Worm (Caenorhabditis elegans): Measurements from ENCODE around the gene W07A12.8.

ce11 chrII:9158029-9158428, 7.6 kb downstream of the W07A12.8 start, which contains the start of gene oac-54:
- TF ChIP-seq Y53G8AR.9 (GFP tag; conservative IDR thresholded peaks at IDR 0.05) (no peak), ccch-3 (GFP tag; optimal IDR thresholded peaks at IDR 0.05) (no peak), lir-1 (GFP tag; conservative IDR thresholded peaks at IDR 0.05) (no peak), pha-4 (tag; optimal IDR thresholded peaks at IDR 0.05) (no peak), T26A5.8 (tag; optimal IDR thresholded peaks at IDR 0.05) (no peak), ceh-79 (tag; optimal IDR thresholded peaks at IDR 0.05) (no peak), ama-1 (optimal IDR thresholded peaks at IDR 0.05) (no peak), ama-1 (GFP tag; optimal IDR thresholded peaks at IDR 0.05) (no peak), hrde-1 (tag; optimal IDR thresholded peaks at IDR 0.05; ENCODE audit: borderline replicate concordance) (no peak), sea-2 (GFP tag; IDR thresholded peaks at IDR 0.05) (no peak), him-1 (tag; optimal IDR thresholded peaks at IDR 0.05) (no peak)
